Worm (Caenorhabditis elegans) whole organism, L4 larva: ENCODE results near the gene clec-227.

Experiments
- aly-2 ChIP-seq: sonication (generic microtip); optimal IDR thresholded peaks from 2 replicates; lab custom pipeline; 2018; ENCODE audit warnings: missing biosample characterization, missing genetic modification characterization
- attf-4 ChIP-seq: sonication (generic microtip); optimal IDR thresholded peaks from 3 replicates; lab custom pipeline; 2017; ENCODE audit warnings: missing biosample characterization, missing genetic modification characterization
- ceh-82 ChIP-seq: sonication (generic microtip); optimal IDR thresholded peaks from 2 replicates; lab custom pipeline; 2017; ENCODE audit warnings: missing biosample characterization, missing genetic modification characterization
- nhr-6 ChIP-seq: fragments of 150-350 bp; optimal IDR thresholded peaks from 2 replicates; lab custom pipeline; 2014; ENCODE audit warnings: missing biosample characterization, missing genetic modification characterization
- snpc-4 ChIP-seq: fragments of 150-350 bp; optimal IDR thresholded peaks from 2 replicates; lab custom pipeline; 2014; ENCODE audit warnings: missing biosample characterization, missing genetic modification characterization
- zag-1 ChIP-seq: fragments of 150-350 bp; optimal IDR thresholded peaks from 2 replicates; lab custom pipeline; 2014; ENCODE audit warnings: missing biosample characterization, missing genetic modification characterization

DNA sequence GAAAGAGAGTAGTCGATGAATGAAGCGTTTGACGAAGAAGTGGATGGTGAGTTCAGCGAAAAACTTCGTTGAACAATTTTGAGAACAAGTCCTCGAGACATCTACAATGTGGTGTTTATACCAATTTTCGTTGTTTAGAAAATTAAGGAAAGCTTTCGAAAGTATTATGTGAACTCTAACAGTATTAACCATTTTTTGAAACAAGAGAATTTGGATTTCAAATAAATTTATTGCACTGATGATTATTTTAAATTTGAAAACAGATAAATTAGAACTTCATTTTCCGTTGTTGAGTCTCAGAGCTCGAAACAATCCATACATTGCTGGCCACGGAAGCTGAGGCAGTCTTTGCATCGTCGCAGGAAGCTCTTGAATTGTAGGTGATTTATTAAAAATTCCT lies 50.2 kb downstream of the clec-227 start, which contains the start of gene C53A5.16:
- no peak for TF ChIP-seq aly-2 (tag; lab: Kevin White, UChicago)
- TF ChIP-seq attf-4 (tag; lab: Kevin White, UChicago) = no peak
- no peak for TF ChIP-seq zag-1 (tag; lab: Kevin White, UChicago)
- TF ChIP-seq ceh-82 (tag; lab: Kevin White, UChicago) = no peak
- no peak for TF ChIP-seq nhr-6 (tag; lab: Kevin White, UChicago)
- no peak for TF ChIP-seq snpc-4 (tag; lab: Kevin White, UChicago)
